Worm (Caenorhabditis elegans): ENCODE measurements around the gene F20C5.5.

ce11 chrIV:8729636-8730035 lies 39.8 kb downstream of the F20C5.5 start:
- TF ChIP-seq ztf-23 (GFP tag; IDR thresholded peaks at IDR 0.05) (no peak), T22C8.4 (GFP tag; IDR thresholded peaks at IDR 0.05) (no peak), flt-1 (GFP tag; IDR thresholded peaks at IDR 0.05) (no peak), tab-1 (GFP tag; IDR thresholded peaks at IDR 0.05) (no peak), ref-1 (GFP tag; conservative IDR thresholded peaks at IDR 0.05) (no peak), med-1 (GFP tag; optimal IDR thresholded peaks at IDR 0.05; ENCODE audit: insufficient read depth) (no peak)

All from whole organism, midembryonic.